Fruit fly (Drosophila melanogaster): ENCODE measurements around the gene Nbr.

Gene Nbr

dm6 chr2L:21149053-21149452, 13.8 kb downstream of the Nbr start (continued):
- TF ChIP-seq Scr (GFP tag; IDR thresholded peaks at IDR 0.05; ENCODE audit: partially characterized antibody): peak; percentile 67
- TF ChIP-seq cg (GFP tag; optimal IDR thresholded peaks at IDR 0.05): no peak
- TF ChIP-seq CG17612 (GFP tag; IDR thresholded peaks at IDR 0.05): no peak
- TF ChIP-seq CG4360 (GFP tag; IDR thresholded peaks at IDR 0.05): no peak
- TF ChIP-seq sim (GFP tag; IDR thresholded peaks at IDR 0.05): peak; percentile 43; the same call in 1 of the 2 replicates
- no peak for TF ChIP-seq ken (GFP tag; IDR thresholded peaks at IDR 0.05)
- TF ChIP-seq CG12942 (GFP tag; optimal IDR thresholded peaks at IDR 0.05): peak; percentile 30
- TF ChIP-seq CG6254 (GFP tag; optimal IDR thresholded peaks at IDR 0.05): peak; percentile 15
- TF ChIP-seq fd3F (GFP tag; optimal IDR thresholded peaks at IDR 0.05): no peak
- TF ChIP-seq kni (GFP tag; optimal IDR thresholded peaks at IDR 0.05): no peak
- TF ChIP-seq tap (tag; optimal IDR thresholded peaks at IDR 0.05): peak; percentile 31
- 0 out of 2 replicates have a peak, but pooled peaks have one; percentile 40 for TF ChIP-seq sob (GFP tag; IDR thresholded peaks at IDR 0.05)
- TF ChIP-seq CG3065 (GFP tag; optimal IDR thresholded peaks at IDR 0.05): no peak
- peak; percentile 54 for TF ChIP-seq CG33213 (GFP tag; optimal IDR thresholded peaks at IDR 0.05)
- peak; percentile 69 for TF ChIP-seq ato (GFP tag; IDR thresholded peaks at IDR 0.05; ENCODE audit: partially characterized antibody)
- TF ChIP-seq CG7928 (GFP tag; optimal IDR thresholded peaks at IDR 0.05): no peak
- TF ChIP-seq zfh2 (GFP tag; optimal IDR thresholded peaks at IDR 0.05): no peak
- no peak for TF ChIP-seq Awh (GFP tag; IDR thresholded peaks at IDR 0.05)
- TF ChIP-seq Oaz (GFP tag; IDR thresholded peaks at IDR 0.05): no peak
- TF ChIP-seq amos (GFP tag; IDR thresholded peaks at IDR 0.05; ENCODE audit: partially characterized antibody): peak; percentile 74
- TF ChIP-seq eyg (GFP tag; optimal IDR thresholded peaks at IDR 0.05): no peak
- TF ChIP-seq lbe (GFP tag; optimal IDR thresholded peaks at IDR 0.05): no peak
- no peak for TF ChIP-seq seq (GFP tag; IDR thresholded peaks at IDR 0.05)
- peak; percentile 91 for TF ChIP-seq E2f2 (GFP tag; IDR thresholded peaks at IDR 0.05)
- no peak for TF ChIP-seq Pdp1 (GFP tag; optimal IDR thresholded peaks at IDR 0.05)
- no peak for TF ChIP-seq CG8944 (GFP tag; optimal IDR thresholded peaks at IDR 0.05)
- no peak for TF ChIP-seq CG11093 (GFP tag; IDR thresholded peaks at IDR 0.05)
- peak; percentile 21 for TF ChIP-seq CG12155 (GFP tag; optimal IDR thresholded peaks at IDR 0.05)
- TF ChIP-seq CG3847 (GFP tag; IDR thresholded peaks at IDR 0.05): peak; percentile 63
- TF ChIP-seq Fer1 (GFP tag; optimal IDR thresholded peaks at IDR 0.05): peak; percentile 42
- no peak for TF ChIP-seq CG2889 (GFP tag; IDR thresholded peaks at IDR 0.05)
- TF ChIP-seq ab (GFP tag; optimal IDR thresholded peaks at IDR 0.05): no peak
- no peak for TF ChIP-seq CG7987 (GFP tag; optimal IDR thresholded peaks at IDR 0.05)
- TF ChIP-seq dm (GFP tag; optimal IDR thresholded peaks at IDR 0.05): peak; percentile 16
- no peak for TF ChIP-seq bcd (GFP tag; optimal IDR thresholded peaks at IDR 0.05)
- no peak for TF ChIP-seq CG16815 (GFP tag; optimal IDR thresholded peaks at IDR 0.05)
- TF ChIP-seq zfh1 (GFP tag; IDR thresholded peaks at IDR 0.05): 0 out of 3 replicates have a peak, but pooled peaks have one; percentile 43
- TF ChIP-seq vfl (GFP tag; optimal IDR thresholded peaks at IDR 0.05): no peak
- TF ChIP-seq disco-r (GFP tag; optimal IDR thresholded peaks at IDR 0.05): no peak
- TF ChIP-seq CG13123 (GFP tag; optimal IDR thresholded peaks at IDR 0.05): peak; percentile 9
- peak; percentile 79 for TF ChIP-seq CG32532 (GFP tag; IDR thresholded peaks at IDR 0.05)
- TF ChIP-seq repo (GFP tag; optimal IDR thresholded peaks at IDR 0.05): no peak
- no peak for TF ChIP-seq CG7357 (GFP tag; IDR thresholded peaks at IDR 0.05)
- TF ChIP-seq D (optimal IDR thresholded peaks at IDR 0.05): no peak
- no peak for TF ChIP-seq D (GFP tag; optimal IDR thresholded peaks at IDR 0.05)
- TF ChIP-seq emc (GFP tag; optimal IDR thresholded peaks at IDR 0.05): no peak
- TF ChIP-seq CG18262 (tag; optimal IDR thresholded peaks at IDR 0.05): peak; percentile 62
- TF ChIP-seq pan (optimal IDR thresholded peaks at IDR 0.05): no peak
- TF ChIP-seq pan (GFP tag; optimal IDR thresholded peaks at IDR 0.05 in 1 of 2, IDR thresholded peaks at IDR 0.05 in 1 of 2): peak in 1 of 2 experiments; percentile 78
- no peak for TF ChIP-seq gt (GFP tag; IDR thresholded peaks at IDR 0.05)
- peak; percentile 63 for TF ChIP-seq grau (tag; optimal IDR thresholded peaks at IDR 0.05)
- TF ChIP-seq pb (GFP tag; optimal IDR thresholded peaks at IDR 0.05): no peak
- TF ChIP-seq CG9727 (GFP tag; optimal IDR thresholded peaks at IDR 0.05): peak; percentile 56
